Comparison of ENCODE assay signal across 4 fruit fly cellular contexts in genomic region chr3R:31213227-31213626, dm6.
TF ChIP-seq lines count a peak whose summit lies in the region.

Gene Zwilch, minus strand, starts transcription at chr3R:31213376.
Gene CG1542, plus strand, starts transcription at chr3R:31213458.

- peak; percentile 29 to 34 for TF ChIP-seq CTCF in S2 (optimal IDR thresholded peaks at IDR 0.05; lab: Kevin White, UChicago)
- TF ChIP-seq CTCF in whole organism, embryonic (GFP tag; optimal IDR thresholded peaks at IDR 0.05; lab: Kevin White, UChicago): no peak

TF ChIP-seq in whole organism, adult, 20 proteins besides CTCF, POLR2A, EP300 and RAD21:
- TF ChIP-seq bab1 (GFP tag; optimal IDR thresholded peaks at IDR 0.05; lab: Kevin White, UChicago): peak; percentile 35
- TF ChIP-seq Hr96 (GFP tag; optimal IDR thresholded peaks at IDR 0.05; lab: Kevin White, UChicago): no peak
- no peak for TF ChIP-seq ovo (GFP tag; optimal IDR thresholded peaks at IDR 0.05; lab: Kevin White, UChicago)
- no peak for TF ChIP-seq CG5204 (GFP tag; optimal IDR thresholded peaks at IDR 0.05; lab: Kevin White, UChicago)
- peak; percentile 98 for TF ChIP-seq Mnt (GFP tag; optimal IDR thresholded peaks at IDR 0.05; lab: Kevin White, UChicago)
- TF ChIP-seq CG7045 (GFP tag; optimal IDR thresholded peaks at IDR 0.05; lab: Kevin White, UChicago): no peak
- TF ChIP-seq CG11617 (GFP tag; optimal IDR thresholded peaks at IDR 0.05; lab: Kevin White, UChicago): no peak
- TF ChIP-seq Crg-1 (GFP tag; optimal IDR thresholded peaks at IDR 0.05; lab: Kevin White, UChicago): no peak
- no peak for TF ChIP-seq CG7101 (tag; optimal IDR thresholded peaks at IDR 0.05; lab: Kevin White, UChicago)
- no peak for TF ChIP-seq cnc (optimal IDR thresholded peaks at IDR 0.05; lab: Kevin White, UChicago)
- no peak for TF ChIP-seq toe (GFP tag; optimal IDR thresholded peaks at IDR 0.05; lab: Kevin White, UChicago)
- no peak for TF ChIP-seq CG1620 (GFP tag; optimal IDR thresholded peaks at IDR 0.05; lab: Kevin White, UChicago)

TF ChIP-seq in whole organism, embryonic, 481 proteins besides CTCF, POLR2A, EP300 and RAD21 (continues in another document):
- TF ChIP-seq CG9876 (GFP tag; optimal IDR thresholded peaks at IDR 0.05; lab: Kevin White, UChicago): no peak
- no peak for TF ChIP-seq kay (GFP tag; optimal IDR thresholded peaks at IDR 0.05; lab: Kevin White, UChicago)
- no peak for TF ChIP-seq Asciz (GFP tag; optimal IDR thresholded peaks at IDR 0.05; lab: Kevin White, UChicago)
- no peak for TF ChIP-seq CG2202 (tag; optimal IDR thresholded peaks at IDR 0.05; lab: Kevin White, UChicago)
- TF ChIP-seq ewg (GFP tag; optimal IDR thresholded peaks at IDR 0.05; lab: Kevin White, UChicago): no peak
- no peak for TF ChIP-seq CG6854 (GFP tag; optimal IDR thresholded peaks at IDR 0.05; lab: Kevin White, UChicago)
- TF ChIP-seq tio (GFP tag; optimal IDR thresholded peaks at IDR 0.05; lab: Kevin White, UChicago): no peak
- peak; percentile 87 for TF ChIP-seq Bgb (GFP tag; IDR thresholded peaks at IDR 0.05; lab: Robert Waterston, UW; ENCODE audit: partially characterized antibody)
- peak; percentile 43 for TF ChIP-seq Doc3 (GFP tag; IDR thresholded peaks at IDR 0.05; lab: Robert Waterston, UW; ENCODE audit: partially characterized antibody)
- no peak for TF ChIP-seq chm (GFP tag; IDR thresholded peaks at IDR 0.05; lab: Robert Waterston, UW)
- TF ChIP-seq CG11696 (GFP tag; IDR thresholded peaks at IDR 0.05; lab: Robert Waterston, UW): no peak
- TF ChIP-seq CG31388 (GFP tag; optimal IDR thresholded peaks at IDR 0.05; lab: Kevin White, UChicago): no peak
- no peak for TF ChIP-seq CG8478 (optimal IDR thresholded peaks at IDR 0.05; lab: Kevin White, UChicago)
- TF ChIP-seq fd102C (GFP tag; optimal IDR thresholded peaks at IDR 0.05; lab: Kevin White, UChicago): no peak
- TF ChIP-seq unc-4 (GFP tag; IDR thresholded peaks at IDR 0.05; lab: Robert Waterston, UW; ENCODE audit: partially characterized antibody): peak; percentile 80
- TF ChIP-seq twi (tag; optimal IDR thresholded peaks at IDR 0.05; lab: Kevin White, UChicago): no peak
- no peak for TF ChIP-seq CG6683 (GFP tag; optimal IDR thresholded peaks at IDR 0.05; lab: Kevin White, UChicago)
- no peak for TF ChIP-seq usp (GFP tag; optimal IDR thresholded peaks at IDR 0.05; lab: Kevin White, UChicago)
- TF ChIP-seq crp (GFP tag; optimal IDR thresholded peaks at IDR 0.05; lab: Kevin White, UChicago): no peak
- no peak for TF ChIP-seq Poxn (GFP tag; IDR thresholded peaks at IDR 0.05; lab: Robert Waterston, UW)
- TF ChIP-seq Hmr (GFP tag; optimal IDR thresholded peaks at IDR 0.05; lab: Kevin White, UChicago): no peak
- no peak for TF ChIP-seq CG16779 (GFP tag; IDR thresholded peaks at IDR 0.05; lab: Robert Waterston, UW)
- no peak for TF ChIP-seq Doc2 (GFP tag; IDR thresholded peaks at IDR 0.05; lab: Robert Waterston, UW)
- TF ChIP-seq MTF-1 (GFP tag; optimal IDR thresholded peaks at IDR 0.05; lab: Kevin White, UChicago; ENCODE audit: borderline replicate concordance): no peak
- TF ChIP-seq Trl (optimal IDR thresholded peaks at IDR 0.05; lab: Kevin White, UChicago): no peak
- TF ChIP-seq Trl (GFP tag; optimal IDR thresholded peaks at IDR 0.05; lab: Kevin White, UChicago): no peak
- TF ChIP-seq mam (GFP tag; optimal IDR thresholded peaks at IDR 0.05; lab: Kevin White, UChicago): no peak
- TF ChIP-seq B-H2 (GFP tag; optimal IDR thresholded peaks at IDR 0.05; lab: Kevin White, UChicago): no peak
- no peak for TF ChIP-seq Hand (GFP tag; optimal IDR thresholded peaks at IDR 0.05; lab: Kevin White, UChicago)
- TF ChIP-seq CG12071 (GFP tag; optimal IDR thresholded peaks at IDR 0.05; lab: Kevin White, UChicago): no peak
- no peak for TF ChIP-seq CG1529 (GFP tag; optimal IDR thresholded peaks at IDR 0.05; lab: Kevin White, UChicago)
- TF ChIP-seq Antp (GFP tag; optimal IDR thresholded peaks at IDR 0.05; lab: Kevin White, UChicago): no peak
- TF ChIP-seq CG12236 (GFP tag; optimal IDR thresholded peaks at IDR 0.05; lab: Kevin White, UChicago): no peak
- no peak for TF ChIP-seq CG8089 (GFP tag; optimal IDR thresholded peaks at IDR 0.05; lab: Kevin White, UChicago)
- no peak for TF ChIP-seq CG8944 (GFP tag; optimal IDR thresholded peaks at IDR 0.05; lab: Kevin White, UChicago)
- no peak for TF ChIP-seq CG10267 (tag; optimal IDR thresholded peaks at IDR 0.05; lab: Kevin White, UChicago)
- no peak for TF ChIP-seq Usf (GFP tag; optimal IDR thresholded peaks at IDR 0.05; lab: Kevin White, UChicago)
- no peak for TF ChIP-seq toy (GFP tag; IDR thresholded peaks at IDR 0.05; lab: Robert Waterston, UW)
- TF ChIP-seq CG18011 (GFP tag; optimal IDR thresholded peaks at IDR 0.05; lab: Kevin White, UChicago): no peak
- TF ChIP-seq CG18262 (tag; optimal IDR thresholded peaks at IDR 0.05; lab: Kevin White, UChicago): no peak
- TF ChIP-seq Max (GFP tag; optimal IDR thresholded peaks at IDR 0.05; lab: Kevin White, UChicago): peak; percentile 78
- no peak for TF ChIP-seq CG17612 (GFP tag; IDR thresholded peaks at IDR 0.05; lab: Robert Waterston, UW)

TF ChIP-seq in whole organism, wandering third instar larva, 38 proteins besides CTCF, POLR2A, EP300 and RAD21:
- TF ChIP-seq Myc (optimal IDR thresholded peaks at IDR 0.05; lab: Kevin White, UChicago): peak; percentile 59
- no peak for TF ChIP-seq Jra (GFP tag; optimal IDR thresholded peaks at IDR 0.05; lab: Kevin White, UChicago)
